Worm (Caenorhabditis elegans) whole organism, dauer: ENCODE results near the gene cbs-1.

ENCODE experiments used
- unc-62 ChIP-seq: sonication (generic microtip); optimal IDR thresholded peaks from 2 replicates; lab custom pipeline; 2017; ENCODE audit warnings: missing biosample characterization, missing genetic modification reagents, missing genetic modification characterization

cbs-1 gene

DNA sequence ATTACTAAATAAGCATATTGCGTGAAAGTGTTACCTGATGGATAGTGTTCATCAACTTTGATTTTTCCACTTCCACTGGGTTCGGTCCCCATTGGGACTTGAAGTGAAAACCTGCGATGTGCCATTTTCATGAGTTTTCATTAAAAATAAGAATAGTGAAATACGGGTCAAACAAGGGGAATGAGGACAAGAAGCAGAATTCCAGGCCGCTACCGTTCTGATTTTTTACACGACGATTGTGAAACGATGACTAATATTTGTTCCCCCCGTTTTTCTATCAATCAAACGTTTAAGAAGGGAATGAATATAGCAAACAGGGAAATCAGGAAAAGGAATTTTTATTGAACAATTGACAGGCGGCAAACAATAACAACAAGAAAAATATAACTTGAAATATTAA is 15.6 kb downstream of the cbs-1 start, which contains the start of gene mlck-1:
Gene mlck-1 (minus strand): TSS at position 101 of the 400 bp plus-strand sequence.
- no peak for TF ChIP-seq unc-62 (GFP tag; lab: Kevin White, UChicago)

- no peak for TF ChIP-seq unc-62 (GFP tag; lab: Kevin White, UChicago)
These were observed 20.2 kb downstream of the cbs-1 start, which contains the start of gene ZC373.5 for ce11 chrX:10074233-10074632. ZC373.5 (minus strand) TSS chrX:10074391.

ce11 chrX:10074988-10075387 is 20.9 kb downstream of the cbs-1 start, which contains the start of gene dao-4:
dao-4 (plus strand) TSS chrX:10075288.
- no peak for TF ChIP-seq unc-62 (GFP tag; lab: Kevin White, UChicago)

DNA sequence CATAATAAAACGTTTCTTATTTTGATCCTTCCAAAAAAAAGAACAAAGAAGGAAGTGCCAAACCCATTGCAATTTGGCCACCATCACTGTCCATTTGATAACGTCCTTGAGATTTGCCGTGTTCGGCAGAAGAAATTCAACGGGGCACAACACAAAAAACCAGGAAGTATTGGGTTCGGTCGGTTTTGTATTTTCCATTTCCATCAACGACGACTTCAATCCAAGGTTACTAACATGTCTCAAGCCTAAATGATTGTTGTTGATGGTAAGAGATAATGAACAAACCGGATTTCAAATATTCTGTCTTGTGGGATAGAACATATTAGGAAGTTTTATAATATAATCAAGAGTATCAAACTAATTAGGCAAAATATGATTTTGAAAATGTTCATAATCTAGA is 22.3 kb downstream of the cbs-1 start:
- TF ChIP-seq unc-62 (GFP tag; lab: Kevin White, UChicago): no peak

ce11 chrX:10077297-10077696 is 23.2 kb downstream of the cbs-1 start, which contains the start of gene col-176:
col-176 (plus strand) TSS chrX:10077597.
- no peak for TF ChIP-seq unc-62 (GFP tag; lab: Kevin White, UChicago)

- no peak for TF ChIP-seq unc-62 (GFP tag; lab: Kevin White, UChicago)
These were observed 24.0 kb downstream of the cbs-1 start for ce11 chrX:10078089-10078488.

DNA sequence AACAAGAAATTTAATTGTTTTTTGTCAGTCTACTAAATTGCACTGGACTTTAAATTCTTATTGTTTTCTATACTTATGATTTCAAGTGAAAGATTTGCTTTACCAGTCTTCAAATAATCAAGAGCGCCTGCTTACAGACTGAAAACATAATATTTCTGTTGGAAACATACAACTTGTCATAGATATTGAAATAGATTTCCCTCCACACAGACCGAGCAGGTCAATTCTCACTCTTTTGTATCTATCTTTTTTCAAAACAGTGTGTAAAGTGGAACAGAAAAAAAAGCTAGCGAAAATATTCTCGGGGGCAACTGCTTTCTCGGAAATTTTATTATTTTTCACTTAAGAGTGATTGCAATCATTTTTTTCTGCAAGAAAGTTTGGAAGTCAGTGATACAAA is 24.6 kb downstream of the cbs-1 start:
- no peak for TF ChIP-seq unc-62 (GFP tag; lab: Kevin White, UChicago)

DNA sequence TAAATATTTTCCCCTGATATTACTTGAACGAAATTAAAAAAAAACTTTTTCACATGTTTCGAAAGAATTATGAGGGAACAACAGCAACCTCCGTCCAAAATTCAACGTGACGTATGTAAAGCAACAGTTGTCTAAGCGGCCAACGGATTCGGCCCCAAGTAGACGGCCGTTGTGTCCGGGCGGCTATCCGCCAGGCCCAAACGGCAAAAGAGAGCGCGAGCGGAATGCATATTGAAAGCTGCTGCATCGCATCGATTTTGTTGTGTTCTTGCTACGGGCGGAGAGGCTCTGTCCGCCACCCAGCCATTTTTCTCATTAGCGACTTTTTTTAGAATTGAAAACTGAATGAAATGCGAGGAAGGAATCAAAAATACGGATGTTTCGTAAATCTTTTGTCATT is 25.2 kb downstream of the cbs-1 start:
- no peak for TF ChIP-seq unc-62 (GFP tag; lab: Kevin White, UChicago)

- no peak for TF ChIP-seq unc-62 (GFP tag; lab: Kevin White, UChicago)
These were observed 27.0 kb downstream of the cbs-1 start for ce11 chrX:10081077-10081476.

ce11 chrX:10083272-10083671 is 29.2 kb downstream of the cbs-1 start:
- no peak for TF ChIP-seq unc-62 (GFP tag; lab: Kevin White, UChicago)

DNA sequence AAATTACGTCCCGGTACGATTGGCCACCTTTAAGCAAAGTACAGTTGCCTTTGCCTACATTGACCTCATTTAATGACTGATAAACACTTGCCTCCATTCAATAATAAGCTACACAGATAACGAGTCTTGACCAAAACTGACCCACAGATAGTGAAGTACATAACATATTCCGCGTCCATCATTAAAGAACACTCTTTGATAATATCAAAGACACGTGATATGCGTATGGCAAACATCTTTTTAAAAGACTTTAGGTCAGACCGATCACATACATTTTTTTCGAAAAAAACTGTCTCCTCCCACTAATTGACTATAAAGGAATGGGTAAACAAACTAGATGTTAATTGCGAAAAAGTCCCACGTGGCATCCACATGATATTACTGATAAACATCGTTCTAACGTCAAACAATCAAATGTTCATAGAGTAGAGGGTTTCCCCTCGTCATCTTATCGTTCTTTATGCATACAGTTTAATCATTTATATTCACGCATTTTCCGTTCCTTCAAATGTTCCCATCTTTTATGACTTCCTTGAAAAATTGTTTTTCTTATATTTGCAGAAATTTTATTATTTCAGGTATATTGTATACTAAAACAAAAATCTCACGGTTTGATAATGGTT is 30.1 kb downstream of the cbs-1 start, which contains the start of gene W07E11.1:
Gene W07E11.1 (plus strand): TSS at position 573 of the 623 bp plus-strand sequence.
- no peak for TF ChIP-seq unc-62 (GFP tag; lab: Kevin White, UChicago)

ce11 chrX:10085073-10085472 is 31.0 kb downstream of the cbs-1 start:
- TF ChIP-seq unc-62 (GFP tag; lab: Kevin White, UChicago): no peak

DNA sequence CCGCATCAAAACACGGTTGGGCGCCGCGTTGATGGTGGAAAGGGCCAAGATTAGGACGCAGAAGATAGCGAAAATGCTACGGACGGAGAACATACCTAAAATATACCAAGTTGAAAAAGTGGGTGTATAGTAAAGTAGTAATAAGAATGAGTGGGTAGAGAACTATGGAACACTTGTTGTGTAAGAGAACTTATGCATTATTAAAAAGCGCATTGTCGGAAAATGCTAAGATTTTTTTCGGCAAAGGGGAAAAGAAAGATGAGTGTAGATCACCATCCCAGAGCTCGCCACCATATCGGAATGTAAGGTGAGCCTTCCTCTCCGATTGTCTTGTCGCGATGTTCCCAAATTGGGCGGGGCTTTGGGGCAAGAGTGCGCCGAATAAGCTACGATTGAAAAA is 33.8 kb downstream of the cbs-1 start, which contains the start of gene flp-28:
Gene flp-28 (minus strand): TSS at position 101 of the 400 bp plus-strand sequence.
- TF ChIP-seq unc-62 (GFP tag; lab: Kevin White, UChicago): no peak

- no peak for TF ChIP-seq unc-62 (GFP tag; lab: Kevin White, UChicago)
These were observed 38.8 kb downstream of the cbs-1 start, which contains the start of gene flp-3 for ce11 chrX:10092864-10093263. flp-3 (minus strand) TSS chrX:10092964.

DNA sequence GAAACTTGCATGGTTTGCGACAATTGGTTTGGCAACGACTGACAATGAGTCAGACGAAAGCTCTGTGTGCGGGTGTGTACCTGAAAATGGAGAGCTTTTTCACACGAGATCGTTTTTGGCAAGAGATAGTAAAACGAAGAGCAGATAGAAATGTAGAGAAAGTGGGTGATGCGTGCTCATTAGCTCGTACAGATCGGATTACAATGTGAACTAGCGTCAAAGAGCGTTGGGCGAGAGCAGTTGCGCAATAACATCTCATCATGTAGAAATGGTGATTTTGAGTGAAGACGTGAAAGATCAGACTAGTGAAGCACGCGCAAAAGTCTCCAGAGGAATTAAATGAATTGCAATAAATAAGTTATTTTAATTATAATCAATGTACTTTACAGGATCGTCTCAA is 41.1 kb downstream of the cbs-1 start, which contains the start of gene flp-2:
Gene flp-2 (minus strand): TSS at position 101 of the 400 bp plus-strand sequence.
- no peak for TF ChIP-seq unc-62 (GFP tag; lab: Kevin White, UChicago)
